Worm (Caenorhabditis elegans) whole organism, L1 larva: ENCODE data around the gene F16G10.6.

Experiments used
- C34B4.2 ChIP-seq: sonication (generic microtip); optimal IDR thresholded peaks from 2 replicates; lab custom pipeline; 2017; ENCODE audit warnings: mild to moderate bottlenecking, missing genetic modification characterization, missing compliant biosample characterization
- F16B12.6 ChIP-seq: fragments of 150-350 bp; optimal IDR thresholded peaks from 2 replicates; lab custom pipeline; 2014; ENCODE audit warnings: missing biosample characterization, missing genetic modification characterization
- Y116A8C.19 ChIP-seq: sonication (generic microtip); optimal IDR thresholded peaks from 2 replicates; lab custom pipeline; 2016; ENCODE audit warnings: missing compliant biosample characterization, missing genetic modification characterization, borderline replicate concordance
- aha-1 ChIP-seq: fragments of 150-350 bp; optimal IDR thresholded peaks from 2 replicates; lab custom pipeline; 2014; ENCODE audit warnings: missing biosample characterization, missing genetic modification characterization
- aly-2 ChIP-seq: fragments of 150-350 bp; optimal IDR thresholded peaks from 2 replicates; lab custom pipeline; 2014; ENCODE audit warnings: missing biosample characterization, missing genetic modification characterization
- ceh-63 ChIP-seq: fragments of 200-800 bp; sonication (Bioruptor generic); optimal IDR thresholded peaks from 2 replicates; lab custom pipeline; 2018; ENCODE audit warnings: mild to moderate bottlenecking, missing genetic modification characterization, missing compliant biosample characterization
- ceh-8 ChIP-seq: fragments of 200-800 bp; sonication (Bioruptor generic); optimal IDR thresholded peaks from 2 replicates; lab custom pipeline; 2018; ENCODE audit warnings: mild to moderate bottlenecking, missing genetic modification characterization, moderate library complexity, missing compliant biosample characterization
- ceh-88 ChIP-seq: fragments of 200-800 bp; sonication (Bioruptor generic); IDR thresholded peaks from 2 replicates; pipeline ENCODE4 v1.3.6; 2022; ENCODE audit warnings: missing genetic modification characterization, missing compliant biosample characterization
- ceh-90 ChIP-seq: sonication (generic microtip); optimal IDR thresholded peaks from 2 replicates; lab custom pipeline; 2016; ENCODE audit warnings: missing genetic modification characterization, missing compliant biosample characterization
- ces-1 ChIP-seq: fragments of 150-350 bp; optimal IDR thresholded peaks from 2 replicates; lab custom pipeline; 2014; ENCODE audit warnings: missing biosample characterization, missing genetic modification reagents, missing genetic modification characterization
- dsc-1 ChIP-seq: sonication (generic microtip); optimal IDR thresholded peaks from 2 replicates; lab custom pipeline; 2016; ENCODE audit warnings: mild to moderate bottlenecking, missing genetic modification characterization, missing compliant biosample characterization
- efl-1 ChIP-seq, 4 experiments: fragments of 150-350 bp; optimal IDR thresholded peaks in 3 of 4; peaks in 1 of 4; 1 replicate in 1 of 4; 2 replicates in 3 of 4; lab custom pipeline; 2014; ENCODE audit warnings: missing biosample characterization in 2 of 4, missing genetic modification characterization in 2 of 4, missing genetic modification reagents in 2 of 4
- egl-27 ChIP-seq, 2 experiments: fragments of 150-350 bp in 1 of 2; sonication (generic microtip); optimal IDR thresholded peaks; 3 replicates each; lab custom pipeline; 2017 to 2018; ENCODE audit warnings: missing biosample characterization in 2 of 2, missing genetic modification characterization in 2 of 2, missing genetic modification reagents in 2 of 2
- fkh-10 ChIP-seq: sonication (generic microtip); optimal IDR thresholded peaks from 2 replicates; lab custom pipeline; 2017; ENCODE audit warnings: missing biosample characterization, missing genetic modification reagents, missing genetic modification characterization
- fkh-4 ChIP-seq: sonication (generic microtip); optimal IDR thresholded peaks from 2 replicates; lab custom pipeline; 2016; ENCODE audit warnings: missing compliant biosample characterization, missing genetic modification characterization, borderline replicate concordance
- fkh-8 ChIP-seq: sonication (generic microtip); optimal IDR thresholded peaks from 2 replicates; lab custom pipeline; 2016; ENCODE audit warnings: mild to moderate bottlenecking, missing genetic modification characterization, missing compliant biosample characterization
- isw-1 ChIP-seq: fragments of 200-800 bp; sonication (Bioruptor generic); IDR thresholded peaks from 2 replicates; pipeline ENCODE4 v1.3.6; 2022; ENCODE audit warnings: missing genetic modification characterization, missing compliant biosample characterization
- jun-1 ChIP-seq: fragments of 150-350 bp; optimal IDR thresholded peaks from 2 replicates; lab custom pipeline; 2014; ENCODE audit warnings: missing biosample characterization, missing genetic modification reagents, missing genetic modification characterization
- lin-13 ChIP-seq: fragments of 150-350 bp; optimal IDR thresholded peaks from 2 replicates; lab custom pipeline; 2014; ENCODE audit warnings: missing biosample characterization, missing genetic modification reagents, missing genetic modification characterization
- lin-14 ChIP-seq: fragments of 200-800 bp; sonication (Bioruptor generic); optimal IDR thresholded peaks from 2 replicates; lab custom pipeline; 2018; ENCODE audit warnings: mild to moderate bottlenecking, missing genetic modification characterization, moderate library complexity, missing compliant biosample characterization
- lin-35 ChIP-seq, 2 experiments: fragments of 150-350 bp; optimal IDR thresholded peaks; 2 replicates each; lab custom pipeline; 2014; ENCODE audit warnings: missing biosample characterization in 2 of 2, missing genetic modification characterization in 2 of 2, missing genetic modification reagents in 2 of 2
- lin-39 ChIP-seq: fragments of 150-350 bp; optimal IDR thresholded peaks from 2 replicates; lab custom pipeline; 2014; ENCODE audit warnings: missing biosample characterization, missing genetic modification reagents, missing genetic modification characterization
- lsy-2 ChIP-seq, 2 experiments: fragments of 150-350 bp; optimal IDR thresholded peaks; 2 replicates each; lab custom pipeline; 2014; ENCODE audit warnings: missing biosample characterization in 2 of 2, missing genetic modification characterization in 2 of 2
- nhr-12 ChIP-seq: sonication (generic microtip); optimal IDR thresholded peaks from 2 replicates; lab custom pipeline; 2017; ENCODE audit warnings: missing biosample characterization, missing genetic modification characterization
- nhr-19 ChIP-seq: fragments of 200-800 bp; sonication (Bioruptor generic); conservative IDR thresholded peaks from 2 replicates; pipeline ENCODE4 v1.3.6; 2022; ENCODE audit warnings: missing genetic modification characterization, missing compliant biosample characterization
- nhr-237 ChIP-seq: fragments of 150-350 bp; optimal IDR thresholded peaks from 2 replicates; lab custom pipeline; 2014; ENCODE audit warnings: missing biosample characterization, missing genetic modification characterization
- nhr-28 ChIP-seq: fragments of 150-350 bp; optimal IDR thresholded peaks from 2 replicates; lab custom pipeline; 2014; ENCODE audit warnings: missing biosample characterization, missing genetic modification characterization
- nhr-47 ChIP-seq: sonication (generic microtip); optimal IDR thresholded peaks from 2 replicates; lab custom pipeline; 2016; ENCODE audit warnings: mild to moderate bottlenecking, missing genetic modification characterization, moderate library complexity, missing compliant biosample characterization
- nhr-71 ChIP-seq: sonication (generic microtip); optimal IDR thresholded peaks from 2 replicates; lab custom pipeline; 2016; ENCODE audit warnings: mild to moderate bottlenecking, missing genetic modification characterization, moderate library complexity, missing compliant biosample characterization
- nhr-77 ChIP-seq: fragments of 150-350 bp; optimal IDR thresholded peaks from 2 replicates; lab custom pipeline; 2014; ENCODE audit warnings: missing biosample characterization, missing genetic modification characterization
- pag-3 ChIP-seq: sonication (generic microtip); optimal IDR thresholded peaks from 2 replicates; lab custom pipeline; 2017; ENCODE audit warnings: missing genetic modification characterization, mild to moderate bottlenecking, missing compliant biosample characterization, antibody characterized with exemption, borderline replicate concordance; ENCODE audit not compliant: insufficient read depth
- pax-3 ChIP-seq: fragments of 200-800 bp; sonication (Bioruptor generic); optimal IDR thresholded peaks from 2 replicates; lab custom pipeline; 2018; ENCODE audit warnings: mild to moderate bottlenecking, missing genetic modification characterization, moderate library complexity, missing compliant biosample characterization
- pqm-1 ChIP-seq: sonication (generic microtip); optimal IDR thresholded peaks from 3 replicates; lab custom pipeline; 2017; ENCODE audit warnings: missing biosample characterization, missing genetic modification characterization
- rnt-1 ChIP-seq: sonication (generic microtip); optimal IDR thresholded peaks from 2 replicates; lab custom pipeline; 2016; ENCODE audit warnings: mild to moderate bottlenecking, missing genetic modification characterization, moderate library complexity, missing compliant biosample characterization
- snpc-4 ChIP-seq: fragments of 150-350 bp; optimal IDR thresholded peaks from 2 replicates; lab custom pipeline; 2014; ENCODE audit warnings: missing biosample characterization, missing genetic modification characterization
- snu-23 ChIP-seq: sonication (generic microtip); optimal IDR thresholded peaks from 2 replicates; lab custom pipeline; 2016; ENCODE audit warnings: missing genetic modification characterization, missing compliant biosample characterization
- sup-37 ChIP-seq: fragments of 200-800 bp; sonication (Bioruptor generic); optimal IDR thresholded peaks from 2 replicates; lab custom pipeline; 2018; ENCODE audit warnings: mild to moderate bottlenecking, missing genetic modification characterization, missing compliant biosample characterization
- tlp-1 ChIP-seq: fragments of 150-350 bp; optimal IDR thresholded peaks from 2 replicates; lab custom pipeline; 2014; ENCODE audit warnings: missing biosample characterization, missing genetic modification characterization
- unc-62 ChIP-seq: fragments of 150-350 bp; optimal IDR thresholded peaks from 2 replicates; lab custom pipeline; 2014; ENCODE audit warnings: missing biosample characterization, missing genetic modification reagents, missing genetic modification characterization
- unc-86 ChIP-seq: sonication (generic microtip); optimal IDR thresholded peaks from 2 replicates; lab custom pipeline; 2016; ENCODE audit warnings: missing genetic modification characterization, missing compliant biosample characterization
- vab-15 ChIP-seq: sonication (generic microtip); optimal IDR thresholded peaks from 2 replicates; lab custom pipeline; 2017; ENCODE audit warnings: missing genotype, mild to moderate bottlenecking, missing genetic modification characterization, missing compliant biosample characterization
- xbp-1 ChIP-seq: sonication (generic microtip); optimal IDR thresholded peaks from 2 replicates; lab custom pipeline; 2016; ENCODE audit warnings: missing genetic modification characterization, missing compliant biosample characterization
- ztf-11 ChIP-seq, 2 experiments: sonication (generic microtip); optimal IDR thresholded peaks; 2 replicates each; lab custom pipeline; 2016 to 2017; ENCODE audit warnings: missing genetic modification characterization in 2 of 2, missing biosample characterization in 1 of 2, missing compliant biosample characterization in 1 of 2

F16G10.6 gene

ce11 chrII:2342004-2342479, 35.6 kb downstream of the F16G10.6 start, which contains the start of gene F43C11.6 (continued):
- TF ChIP-seq lsy-2 (tag; optimal IDR thresholded peaks at IDR 0.05; lab: Kevin White, UChicago) (peak; percentile 37 to 73), ceh-63 (GFP tag; lab: Kevin White, UChicago) (no peak), fkh-10 (no peak), ces-1 (GFP tag; lab: Kevin White, UChicago) (no peak), ceh-8 (GFP tag; lab: Kevin White, UChicago) (no peak), pax-3 (tag; lab: Kevin White, UChicago) (no peak), pag-3 (tag; lab: Kevin White, UChicago) (no peak), nhr-71 (tag; lab: Kevin White, UChicago) (no peak), fkh-8 (tag; lab: Kevin White, UChicago) (no peak), nhr-12 (tag; lab: Kevin White, UChicago) (no peak), pqm-1 (tag; lab: Kevin White, UChicago) (no peak), lin-35 (GFP tag; optimal IDR thresholded peaks at IDR 0.05; lab: Kevin White, UChicago) (peak; percentile 49 to 77), nhr-19 (GFP tag; lab: Robert Waterston, UW) (no peak), xbp-1 (tag; lab: Kevin White, UChicago) (peak; percentile 8), lin-13 (peak; percentile 25), lin-14 (GFP tag; lab: Kevin White, UChicago) (no peak), snpc-4 (no peak), unc-62 (GFP tag; lab: Kevin White, UChicago) (no peak), ceh-90 (tag; lab: Kevin White, UChicago) (no peak), dsc-1 (tag; lab: Kevin White, UChicago) (no peak), lin-39 (no peak), F16B12.6 (tag; lab: Kevin White, UChicago) (peak; percentile 48), nhr-28 (no peak), nhr-77 (tag; lab: Kevin White, UChicago) (no peak), Y116A8C.19 (tag; lab: Kevin White, UChicago) (no peak), aha-1 (tag; lab: Kevin White, UChicago) (no peak), nhr-47 (no peak), ceh-88 (GFP tag; lab: Robert Waterston, UW) (no peak), fkh-4 (no peak), jun-1 (tag; lab: Kevin White, UChicago) (no peak), unc-86 (tag; lab: Kevin White, UChicago) (no peak)
- TF ChIP-seq, all 84 proteins: peak for 15

ce11 chrII:2341515-2341914, 36.1 kb downstream of the F16G10.6 start, which contains the start of gene enri-1:
Gene enri-1, minus strand, starts transcription at chrII:2341615.
- TF ChIP-seq aly-2 = no peak
- no peak for TF ChIP-seq snu-23 (GFP tag; lab: Kevin White, UChicago)
- no peak for TF ChIP-seq C34B4.2
- TF ChIP-seq nhr-47 = no peak
- no peak for TF ChIP-seq egl-27 (tag; optimal IDR thresholded peaks at IDR 0.05; lab: Kevin White, UChicago)
- TF ChIP-seq tlp-1 (tag; lab: Kevin White, UChicago) = no peak
- TF ChIP-seq lin-13 = no peak
- TF ChIP-seq efl-1 (optimal IDR thresholded peaks at IDR 0.05; lab: Kevin White, UChicago) = no peak
- no peak for TF ChIP-seq efl-1 (GFP tag; optimal IDR thresholded peaks at IDR 0.05 in 1 of 2; lab: Kevin White, UChicago)
- TF ChIP-seq sup-37 = no peak
- TF ChIP-seq ceh-8 (GFP tag; lab: Kevin White, UChicago) = no peak
- TF ChIP-seq rnt-1 (tag; lab: Kevin White, UChicago) = no peak
- TF ChIP-seq F16B12.6 (tag; lab: Kevin White, UChicago) = no peak
- TF ChIP-seq vab-15 (tag; lab: Kevin White, UChicago) = no peak
- TF ChIP-seq jun-1 (tag; lab: Kevin White, UChicago) = no peak
- TF ChIP-seq lin-14 (GFP tag; lab: Kevin White, UChicago) = no peak
- TF ChIP-seq nhr-237 (tag; lab: Kevin White, UChicago) = no peak
- no peak for TF ChIP-seq unc-86 (tag; lab: Kevin White, UChicago)
- TF ChIP-seq ztf-11 (tag; optimal IDR thresholded peaks at IDR 0.05; lab: Kevin White, UChicago) = no peak
- no peak for TF ChIP-seq isw-1 (GFP tag; lab: Robert Waterston, UW)
